Fruit fly (Drosophila melanogaster) whole organism, embryonic: ENCODE results near the gene Tnpo-SR.

ENCODE experiments used
- Bgb ChIP-seq: fragments of 200-800 bp; sonication (Bioruptor generic); IDR thresholded peaks from 2 replicates; pipeline ENCODE4 v1.3.6; 2022; ENCODE audit warnings: missing biosample characterization, missing genetic modification characterization; ENCODE audit not compliant: partially characterized antibody
- BtbVII ChIP-seq: fragments of 200-800 bp; sonication (Bioruptor generic); optimal IDR thresholded peaks from 3 replicates; lab custom pipeline; 2017; ENCODE audit warnings: missing biosample characterization, mild to moderate bottlenecking, missing genetic modification characterization
- Bteb2 ChIP-seq: fragments of 200-800 bp; sonication (Bioruptor generic); optimal IDR thresholded peaks from 2 replicates; lab custom pipeline; 2016; ENCODE audit warnings: missing biosample characterization, missing genetic modification characterization
- CG11398 ChIP-seq: fragments of 200-800 bp; sonication (Bioruptor generic); optimal IDR thresholded peaks from 2 replicates; lab custom pipeline; 2016; ENCODE audit warnings: missing biosample characterization, missing genetic modification characterization
- CG11504 ChIP-seq: fragments of 200-800 bp; sonication (Bioruptor generic); optimal IDR thresholded peaks from 3 replicates; lab custom pipeline; 2019; ENCODE audit warnings: missing biosample characterization, mild to moderate bottlenecking, missing genetic modification characterization, moderate library complexity
- CG12769 ChIP-seq: fragments of 200-800 bp; sonication (Bioruptor generic); optimal IDR thresholded peaks from 2 replicates; lab custom pipeline; 2019; ENCODE audit warnings: missing biosample characterization, mild to moderate bottlenecking, missing genetic modification characterization, moderate library complexity
- CG13123 ChIP-seq: fragments of 200-800 bp; sonication (Bioruptor generic); optimal IDR thresholded peaks from 2 replicates; lab custom pipeline; 2016; ENCODE audit warnings: missing biosample characterization, missing genetic modification characterization
- CG13424 ChIP-seq: fragments of 200-800 bp; sonication (Bioruptor generic); optimal IDR thresholded peaks from 2 replicates; lab custom pipeline; 2019; ENCODE audit warnings: missing biosample characterization, mild to moderate bottlenecking, missing genetic modification characterization, moderate library complexity
- CG16815 ChIP-seq: fragments of 200-800 bp; sonication (Bioruptor generic); optimal IDR thresholded peaks from 3 replicates; lab custom pipeline; 2017; ENCODE audit warnings: missing biosample characterization, mild to moderate bottlenecking, missing genetic modification characterization
- CG17328 ChIP-seq: fragments of 200-800 bp; sonication (Bioruptor generic); IDR thresholded peaks from 2 replicates; pipeline ENCODE4 v1.3.6; 2022; ENCODE audit warnings: missing biosample characterization, missing genetic modification characterization
- CG18011 ChIP-seq: fragments of 200-800 bp; sonication (Bioruptor generic); optimal IDR thresholded peaks from 2 replicates; lab custom pipeline; 2017; ENCODE audit warnings: missing biosample characterization, missing genetic modification characterization, mild to moderate bottlenecking, moderate library complexity, missing genotype
- CG2199 ChIP-seq: fragments of 200-800 bp; sonication (Bioruptor generic); IDR thresholded peaks from 3 replicates; pipeline ENCODE4 v1.3.6; 2022; ENCODE audit warnings: missing biosample characterization, missing genetic modification characterization
- CG2202 ChIP-seq: fragments of 200-800 bp; sonication (Bioruptor generic); optimal IDR thresholded peaks from 2 replicates; lab custom pipeline; 2018; ENCODE audit warnings: missing biosample characterization, mild to moderate bottlenecking, missing genetic modification characterization
- CG31224 ChIP-seq: fragments of 200-800 bp; sonication (Bioruptor generic); IDR thresholded peaks from 2 replicates; pipeline ENCODE4 v1.3.6; 2022; ENCODE audit warnings: missing biosample characterization, missing genetic modification characterization
- CG31365 ChIP-seq: fragments of 200-800 bp; sonication (Bioruptor generic); optimal IDR thresholded peaks from 2 replicates; lab custom pipeline; 2018; ENCODE audit warnings: missing biosample characterization, mild to moderate bottlenecking, missing genetic modification characterization
- CG33213 ChIP-seq: fragments of 200-800 bp; sonication (Bioruptor generic); optimal IDR thresholded peaks from 3 replicates; lab custom pipeline; 2016; ENCODE audit warnings: missing biosample characterization, missing genetic modification characterization
- CG33557 ChIP-seq: fragments of 200-800 bp; sonication (Bioruptor generic); optimal IDR thresholded peaks from 2 replicates; lab custom pipeline; 2019; ENCODE audit warnings: missing biosample characterization, mild to moderate bottlenecking, missing genetic modification characterization, moderate library complexity
- CG34376 ChIP-seq: fragments of 200-800 bp; sonication (Bioruptor generic); optimal IDR thresholded peaks from 2 replicates; lab custom pipeline; 2018; ENCODE audit warnings: missing biosample characterization, mild to moderate bottlenecking, missing genetic modification characterization
- CG3995 ChIP-seq: fragments of 200-800 bp; sonication (Bioruptor generic); optimal IDR thresholded peaks from 3 replicates; lab custom pipeline; 2016; ENCODE audit warnings: missing biosample characterization, missing genetic modification characterization
- CG6175 ChIP-seq: fragments of 200-800 bp; sonication (Bioruptor generic); IDR thresholded peaks from 3 replicates; pipeline ENCODE4 v1.3.6; 2022; ENCODE audit warnings: missing biosample characterization, missing genetic modification characterization
- CG8765 ChIP-seq: fragments of 200-800 bp; sonication (Bioruptor generic); IDR thresholded peaks from 2 replicates; pipeline ENCODE4 v1.3.6; 2022; ENCODE audit warnings: missing biosample characterization, missing genetic modification characterization
- CG9437 ChIP-seq: fragments of 200-800 bp; sonication (Bioruptor generic); optimal IDR thresholded peaks from 2 replicates; lab custom pipeline; 2018; ENCODE audit warnings: missing biosample characterization, mild to moderate bottlenecking, missing genetic modification characterization
- Deaf1 ChIP-seq: fragments of 200-800 bp; optimal IDR thresholded peaks from 3 replicates; lab custom pipeline; 2019; ENCODE audit warnings: missing biosample characterization, mild to moderate bottlenecking, missing genetic modification characterization, moderate library complexity
- Dek ChIP-seq: fragments of 200-800 bp; sonication (Bioruptor generic); optimal IDR thresholded peaks from 3 replicates; lab custom pipeline; 2019; ENCODE audit warnings: missing biosample characterization, mild to moderate bottlenecking, missing genetic modification characterization, moderate library complexity
- Eip74EF ChIP-seq, 2 experiments: fragments of 200-800 bp in 1 of 2; fragments of >200 bp in 1 of 2; sonication (Bioruptor generic) in 1 of 2; optimal IDR thresholded peaks; 2 replicates each; lab custom pipeline; 2017 to 2019; ENCODE audit warnings: missing biosample characterization in 2 of 2, missing genetic modification characterization in 2 of 2, mild to moderate bottlenecking in 1 of 2, moderate library complexity in 1 of 2
- HLH54F ChIP-seq: fragments of 200-800 bp; sonication (Bioruptor generic); optimal IDR thresholded peaks from 3 replicates; lab custom pipeline; 2016; ENCODE audit warnings: missing biosample characterization, missing genetic modification characterization
- HmgD ChIP-seq: fragments of 200-800 bp; sonication (Bioruptor generic); optimal IDR thresholded peaks from 3 replicates; lab custom pipeline; 2016; ENCODE audit warnings: missing biosample characterization, missing genetic modification characterization
- Jarid2 ChIP-seq: fragments of 200-800 bp; sonication (Bioruptor generic); optimal IDR thresholded peaks from 3 replicates; lab custom pipeline; 2017; ENCODE audit warnings: mild to moderate bottlenecking, missing biosample characterization, missing genetic modification reagents, missing genetic modification characterization
- Mad ChIP-seq: fragments of 200-800 bp; sonication (Bioruptor generic); optimal IDR thresholded peaks from 2 replicates; lab custom pipeline; 2016; ENCODE audit warnings: missing biosample characterization, missing genetic modification characterization
- Meics ChIP-seq: fragments of 200-800 bp; sonication (Bioruptor generic); optimal IDR thresholded peaks from 2 replicates; lab custom pipeline; 2017; ENCODE audit warnings: missing biosample characterization, mild to moderate bottlenecking, missing genetic modification characterization
- Sox100B ChIP-seq: fragments of 200-800 bp; sonication (Bioruptor generic); optimal IDR thresholded peaks from 3 replicates; lab custom pipeline; 2018; ENCODE audit warnings: missing biosample characterization, mild to moderate bottlenecking, missing genetic modification characterization
- Stat92E ChIP-seq, 3 experiments: fragments of >200 bp in 2 of 3; fragments of 200-800 bp in 1 of 3; sonication (Bioruptor generic) in 1 of 3; optimal IDR thresholded peaks; 2 replicates each; lab custom pipeline; 2017 to 2019; ENCODE audit warnings: missing biosample characterization in 3 of 3, missing genetic modification characterization in 3 of 3, mild to moderate bottlenecking in 1 of 3, moderate library complexity in 1 of 3
- TFAM ChIP-seq: fragments of 200-800 bp; sonication (Bioruptor generic); optimal IDR thresholded peaks from 2 replicates; lab custom pipeline; 2017; ENCODE audit warnings: missing biosample characterization, missing genetic modification characterization, inconsistent platforms
- ab ChIP-seq: fragments of 200-800 bp; sonication (Bioruptor generic); optimal IDR thresholded peaks from 2 replicates; lab custom pipeline; 2016; ENCODE audit warnings: missing biosample characterization, missing genetic modification characterization
- aop ChIP-seq: fragments of 200-800 bp; sonication (Bioruptor generic); IDR thresholded peaks from 2 replicates; pipeline ENCODE4 v1.3.6; 2022; ENCODE audit warnings: missing biosample characterization, missing genetic modification characterization
- cad ChIP-seq: fragments of >200 bp; optimal IDR thresholded peaks from 2 replicates; lab custom pipeline; 2017; ENCODE audit warnings: missing biosample characterization, missing genetic modification characterization
- dpn ChIP-seq, 2 experiments: fragments of 200-800 bp; sonication (Bioruptor generic); optimal IDR thresholded peaks; 3 replicates each; lab custom pipeline; 2016; ENCODE audit warnings: missing biosample characterization in 2 of 2, missing genetic modification characterization in 2 of 2
- eve ChIP-seq, 2 experiments: fragments of >200 bp; optimal IDR thresholded peaks; 2 replicates each; lab custom pipeline; 2017; ENCODE audit warnings: missing biosample characterization in 2 of 2, missing genetic modification characterization in 2 of 2
- exex ChIP-seq: fragments of 200-800 bp; sonication (Bioruptor generic); optimal IDR thresholded peaks from 4 replicates; lab custom pipeline; 2018; ENCODE audit warnings: missing biosample characterization, mild to moderate bottlenecking, missing genetic modification characterization, moderate library complexity
- her ChIP-seq: fragments of 200-800 bp; sonication (Bioruptor generic); optimal IDR thresholded peaks from 2 replicates; lab custom pipeline; 2016; ENCODE audit warnings: missing biosample characterization, missing genetic modification characterization
- hkb ChIP-seq, 2 experiments: fragments of 200-800 bp in 1 of 2; fragments of >200 bp in 1 of 2; sonication (Bioruptor generic) in 1 of 2; IDR thresholded peaks in 1 of 2; optimal IDR thresholded peaks in 1 of 2; 2 replicates each; pipeline versions ENCODE4 v1.3.6 to Lab custom; 2017 to 2022; ENCODE audit warnings: missing biosample characterization in 1 of 2, missing genetic modification characterization in 1 of 2
- jing ChIP-seq: fragments of 200-800 bp; sonication (Bioruptor generic); optimal IDR thresholded peaks from 2 replicates; lab custom pipeline; 2018; ENCODE audit warnings: missing biosample characterization, mild to moderate bottlenecking, missing genetic modification characterization
- lilli ChIP-seq: fragments of 200-800 bp; sonication (Bioruptor generic); optimal IDR thresholded peaks from 3 replicates; lab custom pipeline; 2016; ENCODE audit warnings: missing biosample characterization, missing genetic modification characterization
- mam ChIP-seq: fragments of 200-800 bp; sonication (Bioruptor generic); optimal IDR thresholded peaks from 3 replicates; lab custom pipeline; 2016; ENCODE audit warnings: missing biosample characterization, missing genetic modification characterization
- run ChIP-seq: fragments of 200-800 bp; sonication (Bioruptor generic); optimal IDR thresholded peaks from 3 replicates; lab custom pipeline; 2018; ENCODE audit warnings: missing biosample characterization, mild to moderate bottlenecking, missing genetic modification characterization
- stc ChIP-seq: fragments of 200-800 bp; sonication (Bioruptor generic); IDR thresholded peaks from 2 replicates; pipeline ENCODE4 v1.3.6; 2022; ENCODE audit warnings: missing biosample characterization, missing genetic modification characterization
- stwl ChIP-seq: fragments of 200-800 bp; sonication (Bioruptor generic); optimal IDR thresholded peaks from 3 replicates; lab custom pipeline; 2018; ENCODE audit warnings: missing biosample characterization, mild to moderate bottlenecking, missing genetic modification characterization, moderate library complexity
- sug ChIP-seq: fragments of 200-800 bp; optimal IDR thresholded peaks from 2 replicates; lab custom pipeline; 2019; ENCODE audit warnings: missing biosample characterization, mild to moderate bottlenecking, missing genetic modification characterization, moderate library complexity

Tnpo-SR gene

dm6 chr2L:2750337-2751084 lies 9.2 kb upstream of the Tnpo-SR start (continued):
- TF ChIP-seq Stat92E (GFP tag; optimal IDR thresholded peaks at IDR 0.05; lab: Kevin White, UChicago) = peak in 1 of 3 experiments; percentile 37
- peak; percentile 86 for TF ChIP-seq exex (tag; lab: Kevin White, UChicago)
- TF ChIP-seq CG33557 (GFP tag; lab: Kevin White, UChicago) = peak; percentile 33
- peak in 1 of 2 experiments; percentile 83 for TF ChIP-seq Eip74EF (GFP tag; optimal IDR thresholded peaks at IDR 0.05; lab: Kevin White, UChicago)
- peak; percentile 64 for TF ChIP-seq Jarid2
- TF ChIP-seq CG17328 (GFP tag; lab: Robert Waterston, UW) = no peak
- peak; percentile 86 for TF ChIP-seq Deaf1
- no peak for TF ChIP-seq Bgb (GFP tag; lab: Robert Waterston, UW)
- TF ChIP-seq CG31224 (GFP tag; lab: Robert Waterston, UW) = no peak
- peak; percentile 28 for TF ChIP-seq CG2202 (tag; lab: Kevin White, UChicago)
- TF ChIP-seq BtbVII = peak; percentile 88
- no peak for TF ChIP-seq eve (GFP tag; optimal IDR thresholded peaks at IDR 0.05; lab: Kevin White, UChicago)
- TF ChIP-seq Sox100B (GFP tag; lab: Kevin White, UChicago) = peak; percentile 81
- no peak for TF ChIP-seq CG2199 (GFP tag; lab: Robert Waterston, UW)
- TF ChIP-seq Mad (GFP tag; lab: Kevin White, UChicago) = no peak
- TF ChIP-seq HLH54F = peak; percentile 75
- TF ChIP-seq mam (GFP tag; lab: Kevin White, UChicago) = peak; percentile 83
- TF ChIP-seq TFAM = no peak
- TF ChIP-seq sug = peak; percentile 65
- TF ChIP-seq lilli = peak; percentile 90
- TF ChIP-seq CG13123 (GFP tag; lab: Kevin White, UChicago) = peak; percentile 5
- TF ChIP-seq CG16815 (GFP tag; lab: Kevin White, UChicago) = peak; percentile 56
- no peak for TF ChIP-seq CG6175
- TF ChIP-seq jing (GFP tag; lab: Kevin White, UChicago) = peak; percentile 48
- TF ChIP-seq HmgD = peak; percentile 52
- TF ChIP-seq CG12769 (tag; lab: Kevin White, UChicago) = peak; percentile 92
- TF ChIP-seq cad (GFP tag; lab: Kevin White, UChicago) = peak; percentile 90
- peak; percentile 88 for TF ChIP-seq Meics (GFP tag; lab: Kevin White, UChicago)
- TF ChIP-seq Dek = peak; percentile 88
- peak; percentile 84 for TF ChIP-seq CG11504 (tag; lab: Kevin White, UChicago)
- TF ChIP-seq stc (GFP tag; lab: Robert Waterston, UW) = no peak
- no peak for TF ChIP-seq aop (GFP tag; lab: Robert Waterston, UW)
- TF ChIP-seq CG34376 (GFP tag; lab: Kevin White, UChicago) = peak; percentile 76
- TF ChIP-seq CG13424 = peak; percentile 73
- peak; percentile 50 for TF ChIP-seq CG11398 (GFP tag; lab: Kevin White, UChicago)
- TF ChIP-seq CG33213 (GFP tag; lab: Kevin White, UChicago) = peak; percentile 72
- peak; percentile 21 for TF ChIP-seq CG18011 (GFP tag; lab: Kevin White, UChicago)
- peak; percentile 85 to 87 for TF ChIP-seq dpn (GFP tag; optimal IDR thresholded peaks at IDR 0.05; lab: Kevin White, UChicago)
- no peak for TF ChIP-seq CG8765
- peak; percentile 28 for TF ChIP-seq stwl (tag; lab: Kevin White, UChicago)
- TF ChIP-seq CG9437 (GFP tag; lab: Kevin White, UChicago) = peak; percentile 57
- TF ChIP-seq hkb (optimal IDR thresholded peaks at IDR 0.05; lab: Kevin White, UChicago) = no peak
- TF ChIP-seq hkb (GFP tag; IDR thresholded peaks at IDR 0.05; lab: Robert Waterston, UW) = no peak
- TF ChIP-seq CG3995 (GFP tag; lab: Kevin White, UChicago) = peak; percentile 59
- TF ChIP-seq Bteb2 (GFP tag; lab: Kevin White, UChicago) = peak; percentile 73
- TF ChIP-seq CG31365 (tag; lab: Kevin White, UChicago) = peak; percentile 79
- TF ChIP-seq run = no peak
- TF ChIP-seq her = peak; percentile 92
- peak; percentile 32 for TF ChIP-seq ab (GFP tag; lab: Kevin White, UChicago)
